Worm (Caenorhabditis elegans): ENCODE data around the gene nhr-145.

DNA sequence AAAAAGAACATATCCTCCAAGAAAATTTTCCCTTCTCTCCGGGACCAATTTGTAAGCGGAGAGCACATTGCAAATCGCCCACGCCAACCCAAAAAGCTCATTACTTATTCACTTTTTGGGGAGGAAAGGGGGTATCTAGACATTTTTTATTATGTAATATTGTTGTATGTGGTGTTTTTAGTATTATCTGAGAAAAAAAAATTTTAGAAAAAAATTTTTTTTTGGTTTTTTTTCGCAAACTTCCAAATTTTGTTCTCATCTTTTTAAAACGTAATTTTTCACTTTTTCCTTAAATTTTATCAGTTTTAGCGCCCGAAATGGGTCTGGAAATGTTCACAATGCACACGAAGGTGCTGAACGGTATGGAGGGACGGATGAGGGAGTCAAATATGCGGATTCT is 27.6 kb upstream of the nhr-145 start, which contains the start of gene twk-46:
- TF ChIP-seq flt-1 (GFP tag; IDR thresholded peaks at IDR 0.05), result no peak
- no peak for TF ChIP-seq ref-1 (GFP tag; conservative IDR thresholded peaks at IDR 0.05)
- TF ChIP-seq cog-1 (tag; optimal IDR thresholded peaks at IDR 0.05), result no peak
- TF ChIP-seq ztf-29 (GFP tag; IDR thresholded peaks at IDR 0.05), result no peak
- no peak for TF ChIP-seq T22C8.4 (GFP tag; IDR thresholded peaks at IDR 0.05)

Measured in whole organism, midembryonic.